Worm (Caenorhabditis elegans): Measurements from ENCODE around the gene Y34B4A.4.

ce11 chrX:5269359-5269758 is 5.2 kb downstream of the Y34B4A.4 start:
- no peak for TF ChIP-seq hmg-1.2 (GFP tag; IDR thresholded peaks at IDR 0.05)
- no peak for TF ChIP-seq ceh-79 (tag; optimal IDR thresholded peaks at IDR 0.05)
